Worm (Caenorhabditis elegans): ENCODE results near the gene F59B10.5.

DNA sequence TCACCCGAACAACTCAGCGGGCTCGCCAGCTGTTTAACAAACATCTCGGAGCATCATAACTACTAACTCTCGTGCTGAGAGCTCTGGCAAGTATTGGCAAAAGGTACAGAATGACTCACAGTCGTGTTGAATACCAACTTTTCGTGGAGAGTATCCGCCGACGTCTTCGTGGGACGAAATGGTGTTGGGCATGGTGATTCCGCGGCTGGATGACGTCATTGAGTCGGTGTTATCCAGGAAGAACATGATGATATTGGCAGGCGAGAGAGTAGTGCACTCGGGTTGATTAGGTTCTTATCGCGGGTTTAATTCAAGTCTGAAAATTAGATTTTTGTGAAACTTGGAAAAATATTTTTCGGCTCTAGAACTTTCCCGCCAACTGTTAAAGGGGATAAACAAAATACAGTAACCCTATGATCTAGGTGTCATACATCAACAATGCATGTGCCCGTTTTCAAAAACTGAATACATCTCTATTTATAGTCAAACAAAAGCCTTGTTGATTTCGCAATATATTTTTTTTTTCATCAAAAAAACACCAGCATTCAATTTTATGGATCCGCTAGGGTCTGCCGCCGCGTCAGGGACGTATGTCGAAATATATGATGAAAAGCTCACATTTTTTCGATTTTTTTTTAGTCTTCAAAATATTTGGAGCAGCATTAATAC, 30.0 kb upstream of the F59B10.5 start:
- TF ChIP-seq aly-2 (tag; optimal IDR thresholded peaks at IDR 0.05) (no peak), sea-2 (GFP tag; optimal IDR thresholded peaks at IDR 0.05) (no peak), unc-62 (GFP tag; optimal IDR thresholded peaks at IDR 0.05) (no peak), lin-39 (tag; optimal IDR thresholded peaks at IDR 0.05) (no peak), pha-4 (tag; optimal IDR thresholded peaks at IDR 0.05) (no peak), tbx-2 (tag; optimal IDR thresholded peaks at IDR 0.05) (no peak), ama-1 (optimal IDR thresholded peaks at IDR 0.05) (peak; percentile 90), zag-1 (tag; optimal IDR thresholded peaks at IDR 0.05) (no peak), elt-2 (tag; optimal IDR thresholded peaks at IDR 0.05) (no peak), ztf-11 (tag; optimal IDR thresholded peaks at IDR 0.05) (no peak)

All from whole organism, L3 larva.